Worm (Caenorhabditis elegans) whole organism, L1 larva: ENCODE measurements around the gene cyp-23A1.

ENCODE experiments used
- C04F5.9 ChIP-seq: sonication (generic microtip); optimal IDR thresholded peaks from 2 replicates; lab custom pipeline; 2016; ENCODE audit warnings: missing genetic modification characterization, missing compliant biosample characterization
- C34B4.2 ChIP-seq: sonication (generic microtip); optimal IDR thresholded peaks from 2 replicates; lab custom pipeline; 2017; ENCODE audit warnings: mild to moderate bottlenecking, missing genetic modification characterization, missing compliant biosample characterization
- Y116A8C.19 ChIP-seq: sonication (generic microtip); optimal IDR thresholded peaks from 2 replicates; lab custom pipeline; 2016; ENCODE audit warnings: missing compliant biosample characterization, missing genetic modification characterization, borderline replicate concordance
- aha-1 ChIP-seq: fragments of 150-350 bp; optimal IDR thresholded peaks from 2 replicates; lab custom pipeline; 2014; ENCODE audit warnings: missing biosample characterization, missing genetic modification characterization
- alr-1 ChIP-seq: fragments of 200-800 bp; sonication (Bioruptor generic); optimal IDR thresholded peaks from 2 replicates; lab custom pipeline; 2018; ENCODE audit warnings: borderline replicate concordance, mild to moderate bottlenecking, missing genetic modification characterization, missing compliant biosample characterization
- aly-2 ChIP-seq: fragments of 150-350 bp; optimal IDR thresholded peaks from 2 replicates; lab custom pipeline; 2014; ENCODE audit warnings: missing biosample characterization, missing genetic modification characterization
- ama-1 ChIP-seq: fragments of 150-350 bp; optimal IDR thresholded peaks from 2 replicates; lab custom pipeline; 2014
- blmp-1 ChIP-seq: fragments of 150-350 bp; optimal IDR thresholded peaks from 2 replicates; lab custom pipeline; 2014; ENCODE audit warnings: missing biosample characterization, missing genetic modification characterization
- ceh-8 ChIP-seq: fragments of 200-800 bp; sonication (Bioruptor generic); optimal IDR thresholded peaks from 2 replicates; lab custom pipeline; 2018; ENCODE audit warnings: mild to moderate bottlenecking, missing genetic modification characterization, moderate library complexity, missing compliant biosample characterization
- ceh-90 ChIP-seq: sonication (generic microtip); optimal IDR thresholded peaks from 2 replicates; lab custom pipeline; 2016; ENCODE audit warnings: missing genetic modification characterization, missing compliant biosample characterization
- ces-1 ChIP-seq: fragments of 150-350 bp; optimal IDR thresholded peaks from 2 replicates; lab custom pipeline; 2014; ENCODE audit warnings: missing biosample characterization, missing genetic modification reagents, missing genetic modification characterization
- dpl-1 ChIP-seq, 3 experiments: fragments of 150-350 bp in 2 of 3; sonication (generic microtip) in 1 of 3; optimal IDR thresholded peaks; 2 replicates each; lab custom pipeline; 2014 to 2017; ENCODE audit warnings: missing biosample characterization in 3 of 3, missing genetic modification characterization in 3 of 3, missing genetic modification reagents in 3 of 3
- dsc-1 ChIP-seq: sonication (generic microtip); optimal IDR thresholded peaks from 2 replicates; lab custom pipeline; 2016; ENCODE audit warnings: mild to moderate bottlenecking, missing genetic modification characterization, missing compliant biosample characterization
- efl-1 ChIP-seq, 4 experiments: fragments of 150-350 bp; optimal IDR thresholded peaks in 3 of 4; peaks in 1 of 4; 1 replicate in 1 of 4; 2 replicates in 3 of 4; lab custom pipeline; 2014; ENCODE audit warnings: missing biosample characterization in 2 of 4, missing genetic modification characterization in 2 of 4, missing genetic modification reagents in 2 of 4
- elt-3 ChIP-seq, 6 experiments: fragments of 150-350 bp in 1 of 6; sonication (generic microtip); optimal IDR thresholded peaks; 2 replicates each; lab custom pipeline; 2017 to 2018; ENCODE audit warnings: missing biosample characterization in 6 of 6, missing genetic modification characterization in 6 of 6, inconsistent platforms in 1 of 6
- fkh-10 ChIP-seq: sonication (generic microtip); optimal IDR thresholded peaks from 2 replicates; lab custom pipeline; 2017; ENCODE audit warnings: missing biosample characterization, missing genetic modification reagents, missing genetic modification characterization
- fkh-4 ChIP-seq: sonication (generic microtip); optimal IDR thresholded peaks from 2 replicates; lab custom pipeline; 2016; ENCODE audit warnings: missing compliant biosample characterization, missing genetic modification characterization, borderline replicate concordance
- grh-1 ChIP-seq: fragments of 200-800 bp; sonication (Bioruptor generic); IDR thresholded peaks from 2 replicates; pipeline ENCODE4 v1.3.6; 2022; ENCODE audit warnings: missing genetic modification reagents, missing genetic modification characterization, missing compliant biosample characterization
- hlh-17 ChIP-seq: fragments of 200-800 bp; sonication (Bioruptor generic); optimal IDR thresholded peaks from 2 replicates; lab custom pipeline; 2018; ENCODE audit warnings: missing genetic modification characterization, mild to moderate bottlenecking, missing compliant biosample characterization, moderate library complexity, borderline replicate concordance
- hpl-2 ChIP-seq: fragments of 150-350 bp; optimal IDR thresholded peaks from 2 replicates; lab custom pipeline; 2014; ENCODE audit warnings: missing biosample characterization, missing genetic modification reagents, missing genetic modification characterization
- isw-1 ChIP-seq: fragments of 200-800 bp; sonication (Bioruptor generic); IDR thresholded peaks from 2 replicates; pipeline ENCODE4 v1.3.6; 2022; ENCODE audit warnings: missing genetic modification characterization, missing compliant biosample characterization
- jun-1 ChIP-seq: fragments of 150-350 bp; optimal IDR thresholded peaks from 2 replicates; lab custom pipeline; 2014; ENCODE audit warnings: missing biosample characterization, missing genetic modification reagents, missing genetic modification characterization
- lin-14 ChIP-seq: fragments of 200-800 bp; sonication (Bioruptor generic); optimal IDR thresholded peaks from 2 replicates; lab custom pipeline; 2018; ENCODE audit warnings: mild to moderate bottlenecking, missing genetic modification characterization, moderate library complexity, missing compliant biosample characterization
- lin-39 ChIP-seq: fragments of 150-350 bp; optimal IDR thresholded peaks from 2 replicates; lab custom pipeline; 2014; ENCODE audit warnings: missing biosample characterization, missing genetic modification reagents, missing genetic modification characterization
- lir-3 ChIP-seq: sonication (generic microtip); optimal IDR thresholded peaks from 2 replicates; lab custom pipeline; 2016; ENCODE audit warnings: mild to moderate bottlenecking, missing genetic modification characterization, moderate library complexity, missing compliant biosample characterization; ENCODE audit not compliant: poor library complexity
- mab-9 ChIP-seq: fragments of 200-800 bp; sonication (Bioruptor generic); IDR thresholded peaks from 2 replicates; pipeline ENCODE4 v1.3.6; 2022; ENCODE audit warnings: missing genetic modification reagents, missing genetic modification characterization, missing compliant biosample characterization
- mdl-1 ChIP-seq, 2 experiments: fragments of 150-350 bp; optimal IDR thresholded peaks; 2 replicates each; lab custom pipeline; 2014 to 2017; ENCODE audit warnings: missing biosample characterization in 2 of 2, missing genetic modification characterization in 2 of 2, inconsistent platforms in 1 of 2
- mep-1 ChIP-seq: fragments of 150-350 bp; optimal IDR thresholded peaks from 2 replicates; lab custom pipeline; 2014; ENCODE audit warnings: missing biosample characterization, missing genetic modification characterization
- nhr-12 ChIP-seq: sonication (generic microtip); optimal IDR thresholded peaks from 2 replicates; lab custom pipeline; 2017; ENCODE audit warnings: missing biosample characterization, missing genetic modification characterization
- nhr-19 ChIP-seq: fragments of 200-800 bp; sonication (Bioruptor generic); conservative IDR thresholded peaks from 2 replicates; pipeline ENCODE4 v1.3.6; 2022; ENCODE audit warnings: missing genetic modification characterization, missing compliant biosample characterization
- nhr-20 ChIP-seq: sonication (generic microtip); optimal IDR thresholded peaks from 2 replicates; lab custom pipeline; 2016; ENCODE audit warnings: mild to moderate bottlenecking, missing genetic modification characterization, missing compliant biosample characterization
- nhr-28 ChIP-seq: fragments of 150-350 bp; optimal IDR thresholded peaks from 2 replicates; lab custom pipeline; 2014; ENCODE audit warnings: missing biosample characterization, missing genetic modification characterization
- nhr-47 ChIP-seq: sonication (generic microtip); optimal IDR thresholded peaks from 2 replicates; lab custom pipeline; 2016; ENCODE audit warnings: mild to moderate bottlenecking, missing genetic modification characterization, moderate library complexity, missing compliant biosample characterization
- nhr-71 ChIP-seq: sonication (generic microtip); optimal IDR thresholded peaks from 2 replicates; lab custom pipeline; 2016; ENCODE audit warnings: mild to moderate bottlenecking, missing genetic modification characterization, moderate library complexity, missing compliant biosample characterization
- nhr-76 ChIP-seq: sonication (generic microtip); optimal IDR thresholded peaks from 2 replicates; lab custom pipeline; 2017; ENCODE audit warnings: missing biosample characterization, missing genetic modification characterization
- nhr-77 ChIP-seq: fragments of 150-350 bp; optimal IDR thresholded peaks from 2 replicates; lab custom pipeline; 2014; ENCODE audit warnings: missing biosample characterization, missing genetic modification characterization
- nhr-84 ChIP-seq: sonication (generic microtip); optimal IDR thresholded peaks from 2 replicates; lab custom pipeline; 2017; ENCODE audit warnings: missing biosample characterization, missing genetic modification characterization
- nhr-85 ChIP-seq: sonication (generic microtip); peaks from one replicate; lab custom pipeline; 2016; ENCODE audit warnings: missing genetic modification characterization, inconsistent platforms, missing compliant biosample characterization
- nhr-90 ChIP-seq: sonication (generic microtip); optimal IDR thresholded peaks from 2 replicates; lab custom pipeline; 2016; ENCODE audit warnings: mild to moderate bottlenecking, missing genetic modification characterization, missing compliant biosample characterization; ENCODE audit not compliant: poor library complexity
- pqm-1 ChIP-seq: sonication (generic microtip); optimal IDR thresholded peaks from 3 replicates; lab custom pipeline; 2017; ENCODE audit warnings: missing biosample characterization, missing genetic modification characterization
- rnt-1 ChIP-seq: sonication (generic microtip); optimal IDR thresholded peaks from 2 replicates; lab custom pipeline; 2016; ENCODE audit warnings: mild to moderate bottlenecking, missing genetic modification characterization, moderate library complexity, missing compliant biosample characterization
- snu-23 ChIP-seq: sonication (generic microtip); optimal IDR thresholded peaks from 2 replicates; lab custom pipeline; 2016; ENCODE audit warnings: missing genetic modification characterization, missing compliant biosample characterization
- sptf-1 ChIP-seq: fragments of 150-350 bp; optimal IDR thresholded peaks from 2 replicates; lab custom pipeline; 2014; ENCODE audit warnings: missing biosample characterization, missing genetic modification characterization
- sup-37 ChIP-seq: fragments of 200-800 bp; sonication (Bioruptor generic); optimal IDR thresholded peaks from 2 replicates; lab custom pipeline; 2018; ENCODE audit warnings: mild to moderate bottlenecking, missing genetic modification characterization, missing compliant biosample characterization
- tbx-2 ChIP-seq: sonication (generic microtip); optimal IDR thresholded peaks from 2 replicates; lab custom pipeline; 2016; ENCODE audit warnings: missing genetic modification characterization, missing compliant biosample characterization
- tlp-1 ChIP-seq: fragments of 150-350 bp; optimal IDR thresholded peaks from 2 replicates; lab custom pipeline; 2014; ENCODE audit warnings: missing biosample characterization, missing genetic modification characterization
- unc-130 ChIP-seq: fragments of 150-350 bp; optimal IDR thresholded peaks from 2 replicates; lab custom pipeline; 2017; ENCODE audit warnings: missing biosample characterization, missing genetic modification characterization, inconsistent platforms
- unc-30 ChIP-seq: sonication (generic microtip); optimal IDR thresholded peaks from 2 replicates; lab custom pipeline; 2017; ENCODE audit warnings: missing biosample characterization, missing genetic modification characterization
- unc-62 ChIP-seq: fragments of 150-350 bp; optimal IDR thresholded peaks from 2 replicates; lab custom pipeline; 2014; ENCODE audit warnings: missing biosample characterization, missing genetic modification reagents, missing genetic modification characterization
- unc-86 ChIP-seq: sonication (generic microtip); optimal IDR thresholded peaks from 2 replicates; lab custom pipeline; 2016; ENCODE audit warnings: missing genetic modification characterization, missing compliant biosample characterization
- xbp-1 ChIP-seq: sonication (generic microtip); optimal IDR thresholded peaks from 2 replicates; lab custom pipeline; 2016; ENCODE audit warnings: missing genetic modification characterization, missing compliant biosample characterization
- zag-1 ChIP-seq: fragments of 150-350 bp; optimal IDR thresholded peaks from 2 replicates; lab custom pipeline; 2014; ENCODE audit warnings: missing biosample characterization, missing genetic modification characterization
- ztf-4 ChIP-seq: fragments of 150-350 bp; optimal IDR thresholded peaks from 2 replicates; lab custom pipeline; 2014; ENCODE audit warnings: missing biosample characterization, missing genetic modification characterization

The cyp-23A1 gene

ce11 chrII:4518300-4518907 lies 6.4 kb downstream of the cyp-23A1 start, which contains the start of gene hlh-1 (continued):
- TF ChIP-seq sptf-1 = no peak
- no peak for TF ChIP-seq C04F5.9 (tag; lab: Kevin White, UChicago)
- TF ChIP-seq mab-9 (GFP tag; lab: Robert Waterston, UW) = no peak
- TF ChIP-seq aha-1 (tag; lab: Kevin White, UChicago) = no peak
- TF ChIP-seq nhr-90 (tag; lab: Kevin White, UChicago) = no peak
- TF ChIP-seq ama-1 (lab: Kevin White, UChicago) = no peak
- peak; percentile 21 for TF ChIP-seq nhr-20 (tag; lab: Kevin White, UChicago)
- TF ChIP-seq nhr-84 = no peak
- TF ChIP-seq ces-1 = no peak
- no peak for TF ChIP-seq C34B4.2 (tag; lab: Kevin White, UChicago)
- TF ChIP-seq elt-3 (tag; optimal IDR thresholded peaks at IDR 0.05; lab: Kevin White, UChicago) = no peak
- TF ChIP-seq lin-39 (tag; lab: Kevin White, UChicago) = no peak
- TF ChIP-seq efl-1 (optimal IDR thresholded peaks at IDR 0.05; lab: Kevin White, UChicago) = peak; percentile 16 to 18
- TF ChIP-seq efl-1 (GFP tag; optimal IDR thresholded peaks at IDR 0.05 in 1 of 2; lab: Kevin White, UChicago) = no peak
- TF ChIP-seq nhr-12 (tag; lab: Kevin White, UChicago) = no peak
- no peak for TF ChIP-seq hpl-2
- no peak for TF ChIP-seq aly-2
- no peak for TF ChIP-seq alr-1 (tag; lab: Kevin White, UChicago)
- no peak for TF ChIP-seq fkh-4 (tag; lab: Kevin White, UChicago)
- no peak for TF ChIP-seq xbp-1 (tag; lab: Kevin White, UChicago)
- no peak for TF ChIP-seq grh-1 (GFP tag; lab: Robert Waterston, UW)
- TF ChIP-seq nhr-19 (GFP tag; lab: Robert Waterston, UW) = peak; percentile 57
- no peak for TF ChIP-seq unc-86 (tag; lab: Kevin White, UChicago)
- TF ChIP-seq mep-1 = no peak
- no peak for TF ChIP-seq zag-1 (tag; lab: Kevin White, UChicago)
- TF ChIP-seq mdl-1 (tag; optimal IDR thresholded peaks at IDR 0.05; lab: Kevin White, UChicago) = no peak
- no peak for TF ChIP-seq lir-3 (tag; lab: Kevin White, UChicago)
- TF ChIP-seq nhr-76 (tag; lab: Kevin White, UChicago) = no peak
- TF ChIP-seq sup-37 = no peak
- no peak for TF ChIP-seq hlh-17 (GFP tag; lab: Kevin White, UChicago)
- TF ChIP-seq ztf-4 = no peak
- TF ChIP-seq ceh-90 (tag; lab: Kevin White, UChicago) = no peak
- TF ChIP-seq nhr-77 = no peak
- no peak for TF ChIP-seq nhr-28 (tag; lab: Kevin White, UChicago)
- peak; percentile 72 for TF ChIP-seq lin-14 (GFP tag; lab: Kevin White, UChicago)
- TF ChIP-seq isw-1 (GFP tag; lab: Robert Waterston, UW) = no peak
- TF ChIP-seq tlp-1 (tag; lab: Kevin White, UChicago) = no peak
- TF ChIP-seq pqm-1 = no peak
- no peak for TF ChIP-seq blmp-1 (tag; lab: Kevin White, UChicago)
- TF ChIP-seq snu-23 (GFP tag; lab: Kevin White, UChicago) = peak; percentile 53
- no peak for TF ChIP-seq fkh-10 (GFP tag; lab: Kevin White, UChicago)
- TF ChIP-seq nhr-71 = peak; percentile 79
- TF ChIP-seq ceh-8 (GFP tag; lab: Kevin White, UChicago) = no peak
- TF ChIP-seq jun-1 (tag; lab: Kevin White, UChicago) = no peak
- TF ChIP-seq dpl-1 (GFP tag; optimal IDR thresholded peaks at IDR 0.05; lab: Kevin White, UChicago) = no peak
- TF ChIP-seq Y116A8C.19 (tag; lab: Kevin White, UChicago) = no peak
- TF ChIP-seq dsc-1 (tag; lab: Kevin White, UChicago) = no peak
- no peak for TF ChIP-seq nhr-47 (tag; lab: Kevin White, UChicago)
- no peak for TF ChIP-seq nhr-85
- TF ChIP-seq tbx-2 (tag; lab: Kevin White, UChicago) = peak; percentile 18
- no peak for TF ChIP-seq unc-62
- TF ChIP-seq unc-130 (tag; lab: Kevin White, UChicago) = peak; percentile 15
- TF ChIP-seq rnt-1 (tag; lab: Kevin White, UChicago) = peak; percentile 82
- no peak for TF ChIP-seq unc-30 (tag; lab: Kevin White, UChicago)
